Fruit fly (Drosophila melanogaster) whole organism, adult: Measurements from ENCODE around the gene CG15472.

Experiments used
- CG7101 ChIP-seq: fragments of 200-800 bp; sonication (Bioruptor generic); optimal IDR thresholded peaks from 2 replicates; lab custom pipeline; 2018; ENCODE audit warnings: missing biosample characterization, mild to moderate bottlenecking, missing genetic modification characterization, moderate library complexity
- Hr96 ChIP-seq: fragments of 200-800 bp; sonication (Bioruptor generic); optimal IDR thresholded peaks from 2 replicates; lab custom pipeline; 2016; ENCODE audit warnings: missing biosample characterization, missing genetic modification characterization
- kay ChIP-seq: fragments of 200-800 bp; sonication (Bioruptor generic); peaks from one replicate; lab custom pipeline; 2016; ENCODE audit warnings: missing biosample characterization, missing genetic modification characterization, borderline replicate concordance

dm6 chrX:4783775-4784174 lies 13.8 kb upstream of the CG15472 start, which contains the start of gene CG6978:
- TF ChIP-seq Hr96, result no peak
- no peak for TF ChIP-seq kay
- no peak for TF ChIP-seq CG7101 (tag; lab: Kevin White, UChicago)
